Fruit fly (Drosophila melanogaster) whole organism, embryonic: ENCODE results near the gene CG31752.
A peak's percentile ranks its signal among the peaks of the same experiment; 100 is the strongest.

Experiments
- B-H2 ChIP-seq: fragments of 200-800 bp; sonication (Bioruptor generic); optimal IDR thresholded peaks from 2 replicates; lab custom pipeline; 2018; ENCODE audit warnings: missing biosample characterization, mild to moderate bottlenecking, missing genetic modification characterization
- CG10431 ChIP-seq: fragments of 200-800 bp; sonication (Bioruptor generic); optimal IDR thresholded peaks from 3 replicates; lab custom pipeline; 2018; ENCODE audit warnings: missing biosample characterization, mild to moderate bottlenecking, missing genetic modification characterization
- CG11247 ChIP-seq: fragments of 200-800 bp; sonication (Bioruptor generic); IDR thresholded peaks from 2 replicates; pipeline ENCODE4 v1.3.6; 2022; ENCODE audit warnings: missing biosample characterization, missing genetic modification characterization
- CG12155 ChIP-seq: fragments of 200-800 bp; sonication (Bioruptor generic); optimal IDR thresholded peaks from 3 replicates; lab custom pipeline; 2016; ENCODE audit warnings: missing biosample characterization, missing genetic modification characterization
- CG1233 ChIP-seq: fragments of 200-800 bp; sonication (Bioruptor generic); optimal IDR thresholded peaks from 4 replicates; lab custom pipeline; 2018; ENCODE audit warnings: missing biosample characterization, mild to moderate bottlenecking, missing genetic modification characterization
- CG13296 ChIP-seq: fragments of 200-800 bp; sonication (Bioruptor generic); optimal IDR thresholded peaks from 3 replicates; lab custom pipeline; 2018; ENCODE audit warnings: missing biosample characterization, mild to moderate bottlenecking, missing genetic modification characterization
- CG15269 ChIP-seq: fragments of 200-800 bp; sonication (Bioruptor generic); optimal IDR thresholded peaks from 2 replicates; lab custom pipeline; 2018; ENCODE audit warnings: missing biosample characterization, mild to moderate bottlenecking, missing genetic modification characterization, moderate library complexity
- CG15479 ChIP-seq: fragments of 200-800 bp; sonication (Bioruptor generic); optimal IDR thresholded peaks from 3 replicates; lab custom pipeline; 2019; ENCODE audit warnings: missing biosample characterization, mild to moderate bottlenecking, missing genetic modification characterization, moderate library complexity
- CG17361 ChIP-seq: fragments of 200-800 bp; sonication (Bioruptor generic); IDR thresholded peaks from 3 replicates; pipeline ENCODE4 v1.3.6; 2022; ENCODE audit warnings: missing biosample characterization, missing genetic modification characterization
- CG2116 ChIP-seq: fragments of 200-800 bp; sonication (Bioruptor generic); optimal IDR thresholded peaks from 3 replicates; lab custom pipeline; 2018; ENCODE audit warnings: missing biosample characterization, mild to moderate bottlenecking, missing genetic modification characterization
- CG2202 ChIP-seq: fragments of 200-800 bp; sonication (Bioruptor generic); optimal IDR thresholded peaks from 2 replicates; lab custom pipeline; 2018; ENCODE audit warnings: missing biosample characterization, mild to moderate bottlenecking, missing genetic modification characterization
- CG2678 ChIP-seq: fragments of 200-800 bp; sonication (Bioruptor generic); optimal IDR thresholded peaks from 3 replicates; lab custom pipeline; 2019; ENCODE audit warnings: missing biosample characterization, mild to moderate bottlenecking, missing genetic modification characterization, moderate library complexity
- CG2712 ChIP-seq: fragments of 200-800 bp; optimal IDR thresholded peaks from 3 replicates; lab custom pipeline; 2019; ENCODE audit warnings: missing biosample characterization, mild to moderate bottlenecking, missing genetic modification characterization, moderate library complexity
- CG31388 ChIP-seq: fragments of 200-800 bp; sonication (Bioruptor generic); optimal IDR thresholded peaks from 2 replicates; lab custom pipeline; 2016; ENCODE audit warnings: missing biosample characterization, missing genetic modification characterization
- CG34376 ChIP-seq: fragments of 200-800 bp; sonication (Bioruptor generic); optimal IDR thresholded peaks from 2 replicates; lab custom pipeline; 2018; ENCODE audit warnings: missing biosample characterization, mild to moderate bottlenecking, missing genetic modification characterization
- CG3847 ChIP-seq: fragments of 200-800 bp; sonication (Bioruptor generic); IDR thresholded peaks from 2 replicates; pipeline ENCODE4 v1.3.6; 2022; ENCODE audit warnings: missing biosample characterization, missing genetic modification characterization
- CG6175 ChIP-seq: fragments of 200-800 bp; sonication (Bioruptor generic); IDR thresholded peaks from 3 replicates; pipeline ENCODE4 v1.3.6; 2022; ENCODE audit warnings: missing biosample characterization, missing genetic modification characterization
- CG7372 ChIP-seq: fragments of 200-800 bp; sonication (Bioruptor generic); IDR thresholded peaks from 2 replicates; pipeline ENCODE4 v1.3.6; 2022; ENCODE audit warnings: missing biosample characterization, missing genetic modification characterization
- CG7839 ChIP-seq: fragments of 200-800 bp; sonication (Bioruptor generic); optimal IDR thresholded peaks from 3 replicates; lab custom pipeline; 2018; ENCODE audit warnings: missing biosample characterization, mild to moderate bottlenecking, missing genetic modification characterization, moderate library complexity
- CG7963 ChIP-seq: fragments of 200-800 bp; sonication (Bioruptor generic); IDR thresholded peaks from 3 replicates; pipeline ENCODE4 v1.3.6; 2022; ENCODE audit warnings: missing biosample characterization, missing genetic modification characterization; ENCODE audit not compliant: partially characterized antibody
- CG8388 ChIP-seq: fragments of 200-800 bp; sonication (Bioruptor generic); optimal IDR thresholded peaks from 2 replicates; lab custom pipeline; 2019; ENCODE audit warnings: missing biosample characterization, mild to moderate bottlenecking, missing genetic modification characterization, moderate library complexity
- CG8765 ChIP-seq: fragments of 200-800 bp; sonication (Bioruptor generic); IDR thresholded peaks from 2 replicates; pipeline ENCODE4 v1.3.6; 2022; ENCODE audit warnings: missing biosample characterization, missing genetic modification characterization
- CG9797 ChIP-seq: fragments of 200-800 bp; sonication (Bioruptor generic); optimal IDR thresholded peaks from 3 replicates; lab custom pipeline; 2018; ENCODE audit warnings: missing biosample characterization, mild to moderate bottlenecking, missing genetic modification characterization
- CG9932 ChIP-seq: fragments of 200-800 bp; sonication (Bioruptor generic); IDR thresholded peaks from 2 replicates; pipeline ENCODE4 v1.3.6; 2022; ENCODE audit warnings: missing biosample characterization, missing genetic modification characterization
- Doc3 ChIP-seq: fragments of 200-800 bp; sonication (Bioruptor generic); IDR thresholded peaks from 3 replicates; pipeline ENCODE4 v1.3.6; 2022; ENCODE audit warnings: missing biosample characterization, missing genetic modification characterization; ENCODE audit not compliant: partially characterized antibody
- GATAe ChIP-seq: fragments of 200-800 bp; sonication (Bioruptor generic); conservative IDR thresholded peaks from 2 replicates; pipeline ENCODE4 v1.3.6; 2022; ENCODE audit warnings: missing biosample characterization, missing genetic modification characterization
- HLH4C ChIP-seq: fragments of 200-800 bp; sonication (Bioruptor generic); IDR thresholded peaks from 3 replicates; pipeline ENCODE4 v1.3.6; 2022; ENCODE audit warnings: missing biosample characterization, missing genetic modification characterization; ENCODE audit not compliant: partially characterized antibody
- HLH54F ChIP-seq: fragments of 200-800 bp; sonication (Bioruptor generic); optimal IDR thresholded peaks from 3 replicates; lab custom pipeline; 2016; ENCODE audit warnings: missing biosample characterization, missing genetic modification characterization
- Hey ChIP-seq: fragments of 200-800 bp; sonication (Bioruptor generic); optimal IDR thresholded peaks from 3 replicates; lab custom pipeline; 2018; ENCODE audit warnings: missing biosample characterization, mild to moderate bottlenecking, missing genetic modification characterization
- Hr51 ChIP-seq, 2 experiments: fragments of 200-800 bp; sonication (Bioruptor generic); optimal IDR thresholded peaks; 2 replicates in 1 of 2; 3 replicates in 1 of 2; lab custom pipeline; 2016 to 2018; ENCODE audit warnings: missing biosample characterization in 2 of 2, missing genetic modification characterization in 2 of 2, mild to moderate bottlenecking in 1 of 2, moderate library complexity in 1 of 2
- Med ChIP-seq: fragments of 200-800 bp; sonication (Bioruptor generic); peaks from one replicate; lab custom pipeline; 2016; ENCODE audit warnings: missing biosample characterization, missing genetic modification characterization, mild to moderate bottlenecking, inconsistent platforms, moderate library complexity
- Nf-YA ChIP-seq: fragments of 200-800 bp; sonication (Bioruptor generic); IDR thresholded peaks from 2 replicates; pipeline ENCODE4 v1.3.6; 2022; ENCODE audit warnings: missing biosample characterization, missing genetic modification characterization
- Nf-YC ChIP-seq: fragments of 200-800 bp; optimal IDR thresholded peaks from 3 replicates; lab custom pipeline; 2019; ENCODE audit warnings: missing biosample characterization, mild to moderate bottlenecking, missing genetic modification characterization, moderate library complexity
- Poxn ChIP-seq: fragments of 200-800 bp; sonication (Bioruptor generic); IDR thresholded peaks from 2 replicates; pipeline ENCODE4 v1.3.6; 2022; ENCODE audit warnings: missing biosample characterization, missing genetic modification characterization
- Ptx1 ChIP-seq: fragments of 200-800 bp; sonication (Bioruptor generic); IDR thresholded peaks from 2 replicates; pipeline ENCODE4 v1.3.6; 2022; ENCODE audit warnings: missing biosample characterization, missing genetic modification characterization
- Sin3A ChIP-seq: fragments of >200 bp; optimal IDR thresholded peaks from 2 replicates; lab custom pipeline; 2018
- ac ChIP-seq: fragments of 200-800 bp; sonication (Bioruptor generic); optimal IDR thresholded peaks from 3 replicates; lab custom pipeline; 2017; ENCODE audit warnings: missing biosample characterization, mild to moderate bottlenecking, missing genetic modification characterization
- crp ChIP-seq, 2 experiments: fragments of 200-800 bp; sonication (Bioruptor generic); optimal IDR thresholded peaks; 2 replicates in 1 of 2; 3 replicates in 1 of 2; lab custom pipeline; 2017; ENCODE audit warnings: missing biosample characterization in 2 of 2, missing genetic modification characterization in 2 of 2, mild to moderate bottlenecking in 1 of 2, moderate library complexity in 1 of 2
- cwo ChIP-seq: fragments of 200-800 bp; sonication (Bioruptor generic); optimal IDR thresholded peaks from 3 replicates; lab custom pipeline; 2017; ENCODE audit warnings: missing biosample characterization, missing genetic modification characterization, mild to moderate bottlenecking, moderate library complexity, missing genetic modification reagents
- grau ChIP-seq: fragments of 200-800 bp; optimal IDR thresholded peaks from 3 replicates; lab custom pipeline; 2019; ENCODE audit warnings: missing biosample characterization, mild to moderate bottlenecking, missing genetic modification characterization, moderate library complexity
- hbn ChIP-seq: fragments of 200-800 bp; sonication (Bioruptor generic); IDR thresholded peaks from 2 replicates; pipeline ENCODE4 v1.3.6; 2022; ENCODE audit warnings: missing biosample characterization, missing genetic modification characterization; ENCODE audit not compliant: partially characterized antibody
- maf-S ChIP-seq: fragments of 200-800 bp; sonication (Bioruptor generic); optimal IDR thresholded peaks from 2 replicates; lab custom pipeline; 2016; ENCODE audit warnings: missing biosample characterization, missing genetic modification characterization
- mirr ChIP-seq: fragments of 200-800 bp; sonication (Bioruptor generic); optimal IDR thresholded peaks from 3 replicates; lab custom pipeline; 2018; ENCODE audit warnings: missing biosample characterization, mild to moderate bottlenecking, missing genetic modification characterization
- pb ChIP-seq: fragments of 200-800 bp; sonication (Bioruptor generic); optimal IDR thresholded peaks from 3 replicates; lab custom pipeline; 2016; ENCODE audit warnings: missing biosample characterization, missing genetic modification characterization
- ranshi ChIP-seq: fragments of 200-800 bp; sonication (Bioruptor generic); IDR thresholded peaks from 2 replicates; pipeline ENCODE4 v1.3.6; 2022; ENCODE audit warnings: missing biosample characterization, missing genetic modification characterization
- sens ChIP-seq: fragments of 200-800 bp; sonication (Bioruptor generic); peaks from one replicate; lab custom pipeline; 2016; ENCODE audit warnings: missing biosample characterization, missing genetic modification characterization
- sob ChIP-seq: fragments of 200-800 bp; sonication (Bioruptor generic); IDR thresholded peaks from 2 replicates; pipeline ENCODE4 v1.3.6; 2022; ENCODE audit warnings: missing biosample characterization, missing genetic modification characterization
- usp ChIP-seq: fragments of >200 bp; optimal IDR thresholded peaks from 2 replicates; lab custom pipeline; 2017; ENCODE audit warnings: missing biosample characterization, missing genetic modification characterization
- vvl ChIP-seq: fragments of 200-800 bp; sonication (Bioruptor generic); IDR thresholded peaks from 2 replicates; pipeline ENCODE4 v1.3.6; 2022; ENCODE audit warnings: missing biosample characterization, missing genetic modification characterization
- wek ChIP-seq: fragments of 200-800 bp; sonication (Bioruptor generic); optimal IDR thresholded peaks from 3 replicates; lab custom pipeline; 2018; ENCODE audit warnings: missing biosample characterization, mild to moderate bottlenecking, missing genetic modification characterization, moderate library complexity
- zen ChIP-seq: fragments of 200-800 bp; sonication (Bioruptor generic); optimal IDR thresholded peaks from 3 replicates; lab custom pipeline; 2018; ENCODE audit warnings: missing biosample characterization, mild to moderate bottlenecking, missing genetic modification characterization, moderate library complexity

Gene CG31752

dm6 chr2L:18789773-18790385 lies 51.2 kb downstream of the CG31752 start (continued):
- TF ChIP-seq Ptx1 (GFP tag; lab: Robert Waterston, UW), result no peak
- TF ChIP-seq CG13296 (GFP tag; lab: Kevin White, UChicago), result peak; percentile 5
- no peak for TF ChIP-seq HLH54F
- no peak for TF ChIP-seq grau (tag; lab: Kevin White, UChicago)
- no peak for TF ChIP-seq CG7963
- TF ChIP-seq maf-S, result no peak
- TF ChIP-seq CG15269 (tag; lab: Kevin White, UChicago), result no peak
- no peak for TF ChIP-seq Nf-YA
- no peak for TF ChIP-seq vvl
- TF ChIP-seq CG11247 (GFP tag; lab: Robert Waterston, UW), result no peak
- no peak for TF ChIP-seq CG17361
- TF ChIP-seq CG2202, result peak; percentile 8
- no peak for TF ChIP-seq Doc3 (GFP tag; lab: Robert Waterston, UW)
- no peak for TF ChIP-seq CG1233 (GFP tag; lab: Kevin White, UChicago)
- peak; percentile 83 for TF ChIP-seq CG34376
- TF ChIP-seq Med (GFP tag; lab: Kevin White, UChicago), result peak; percentile 38
- TF ChIP-seq CG9932 (GFP tag; lab: Robert Waterston, UW), result no peak
- TF ChIP-seq CG7839 (tag; lab: Kevin White, UChicago), result no peak
- TF ChIP-seq Hr51 (GFP tag; optimal IDR thresholded peaks at IDR 0.05; lab: Kevin White, UChicago), result peak in 1 of 2 experiments; percentile 13
- no peak for TF ChIP-seq CG6175
- TF ChIP-seq CG7372 (GFP tag; lab: Robert Waterston, UW), result no peak
- no peak for TF ChIP-seq crp (GFP tag; optimal IDR thresholded peaks at IDR 0.05; lab: Kevin White, UChicago)
- peak; percentile 5 for TF ChIP-seq mirr (GFP tag; lab: Kevin White, UChicago)
- TF ChIP-seq zen (tag; lab: Kevin White, UChicago), result no peak
- TF ChIP-seq Sin3A (lab: Kevin White, UChicago), result no peak
- TF ChIP-seq ac, result no peak
- TF ChIP-seq cwo (GFP tag; lab: Kevin White, UChicago), result peak; percentile 67
- TF ChIP-seq HLH4C (GFP tag; lab: Robert Waterston, UW), result no peak
- no peak for TF ChIP-seq CG3847 (GFP tag; lab: Robert Waterston, UW)
- peak; percentile 36 for TF ChIP-seq Hey (tag; lab: Kevin White, UChicago)
- TF ChIP-seq pb, result no peak
- no peak for TF ChIP-seq CG15479
- TF ChIP-seq Nf-YC, result peak; percentile 28
- TF ChIP-seq GATAe (GFP tag; lab: Robert Waterston, UW), result peak; percentile 67
- TF ChIP-seq CG31388 (GFP tag; lab: Kevin White, UChicago), result no peak
- TF ChIP-seq CG2678 (tag; lab: Kevin White, UChicago), result peak; percentile 58
- TF ChIP-seq CG12155, result no peak
- TF ChIP-seq B-H2 (GFP tag; lab: Kevin White, UChicago), result peak; percentile 3
- no peak for TF ChIP-seq CG8388 (GFP tag; lab: Kevin White, UChicago)
- TF ChIP-seq CG8765, result no peak
- TF ChIP-seq Poxn (GFP tag; lab: Robert Waterston, UW), result no peak
- no peak for TF ChIP-seq wek
- TF ChIP-seq sens (GFP tag; lab: Kevin White, UChicago), result peak; percentile 55
- peak; percentile 58 for TF ChIP-seq CG10431
- TF ChIP-seq CG9797 (GFP tag; lab: Kevin White, UChicago), result no peak
- TF ChIP-seq CG2116, result no peak
- no peak for TF ChIP-seq ranshi
- no peak for TF ChIP-seq CG2712 (tag; lab: Kevin White, UChicago)
- no peak for TF ChIP-seq sob
- no peak for TF ChIP-seq hbn (GFP tag; lab: Robert Waterston, UW)
- no peak for TF ChIP-seq usp (GFP tag; lab: Kevin White, UChicago)
